Fruit fly (Drosophila melanogaster) whole organism, pupa: ENCODE data around the gene CG32032.

Experiments used
- CG10348 ChIP-seq: fragments of 200-800 bp; sonication (Bioruptor generic); IDR thresholded peaks from 2 replicates; pipeline ENCODE4 v1.3.6; 2022; ENCODE audit warnings: missing biosample characterization, missing genetic modification characterization
- CG12605 ChIP-seq: fragments of 200-800 bp; sonication (Bioruptor generic); IDR thresholded peaks from 2 replicates; pipeline ENCODE4 v1.3.6; 2022; ENCODE audit warnings: missing biosample characterization, missing genetic modification characterization
- CG13204 ChIP-seq: fragments of 200-800 bp; sonication (Bioruptor generic); optimal IDR thresholded peaks from 2 replicates; lab custom pipeline; 2018; ENCODE audit warnings: missing biosample characterization, mild to moderate bottlenecking, missing genetic modification characterization, moderate library complexity
- CG14655 ChIP-seq: fragments of 200-800 bp; sonication (Bioruptor generic); optimal IDR thresholded peaks from 3 replicates; lab custom pipeline; 2017; ENCODE audit warnings: mild to moderate bottlenecking, missing biosample characterization, missing genetic modification reagents, missing genetic modification characterization
- CG15710 ChIP-seq: fragments of 200-800 bp; sonication (Bioruptor generic); optimal IDR thresholded peaks from 2 replicates; lab custom pipeline; 2018; ENCODE audit warnings: missing biosample characterization, mild to moderate bottlenecking, missing genetic modification characterization, moderate library complexity
- CG17806 ChIP-seq: fragments of 200-800 bp; sonication (Bioruptor generic); optimal IDR thresholded peaks from 2 replicates; lab custom pipeline; 2018; ENCODE audit warnings: missing biosample characterization, mild to moderate bottlenecking, missing genetic modification characterization, moderate library complexity
- CG32121 ChIP-seq: fragments of 200-800 bp; sonication (Bioruptor generic); IDR thresholded peaks from 2 replicates; pipeline ENCODE4 v1.3.6; 2022; ENCODE audit warnings: missing biosample characterization, missing genetic modification characterization
- CG4496 ChIP-seq: fragments of 200-800 bp; sonication (Bioruptor generic); IDR thresholded peaks from 3 replicates; pipeline ENCODE4 v1.3.6; 2022; ENCODE audit warnings: missing biosample characterization, missing genetic modification characterization
- CG8159 ChIP-seq: fragments of 200-800 bp; sonication (Bioruptor generic); optimal IDR thresholded peaks from 3 replicates; lab custom pipeline; 2018; ENCODE audit warnings: missing biosample characterization, mild to moderate bottlenecking, missing genetic modification characterization, moderate library complexity
- CG8301 ChIP-seq: fragments of 200-800 bp; sonication (Bioruptor generic); optimal IDR thresholded peaks from 2 replicates; lab custom pipeline; 2018; ENCODE audit warnings: missing biosample characterization, mild to moderate bottlenecking, missing genetic modification characterization
- D1 ChIP-seq: fragments of 200-800 bp; sonication (Bioruptor generic); optimal IDR thresholded peaks from 2 replicates; lab custom pipeline; 2018; ENCODE audit warnings: missing biosample characterization, mild to moderate bottlenecking, missing genetic modification characterization, moderate library complexity
- EcR ChIP-seq: fragments of 200-800 bp; sonication (Bioruptor generic); optimal IDR thresholded peaks from 3 replicates; lab custom pipeline; 2019; ENCODE audit warnings: missing biosample characterization, missing genetic modification characterization, mild to moderate bottlenecking, moderate library complexity, missing genetic modification reagents
- Ets98B ChIP-seq: fragments of 200-800 bp; sonication (Bioruptor generic); IDR thresholded peaks from 2 replicates; pipeline ENCODE4 v1.3.6; 2022; ENCODE audit warnings: missing biosample characterization, missing genetic modification characterization
- Pif1A ChIP-seq: fragments of 200-800 bp; sonication (Bioruptor generic); optimal IDR thresholded peaks from 3 replicates; lab custom pipeline; 2016; ENCODE audit warnings: missing biosample characterization, missing genetic modification characterization
- Pif1B ChIP-seq: fragments of 200-800 bp; sonication (Bioruptor generic); optimal IDR thresholded peaks from 3 replicates; lab custom pipeline; 2016; ENCODE audit warnings: missing biosample characterization, missing genetic modification characterization
- Snoo ChIP-seq: fragments of 200-800 bp; sonication (Bioruptor generic); optimal IDR thresholded peaks from 3 replicates; lab custom pipeline; 2017; ENCODE audit warnings: missing biosample characterization, mild to moderate bottlenecking, missing genetic modification characterization, inconsistent platforms
- fd96Ca ChIP-seq: fragments of 200-800 bp; sonication (Bioruptor generic); IDR thresholded peaks from 3 replicates; pipeline ENCODE4 v1.3.6; 2022; ENCODE audit warnings: missing biosample characterization, missing genetic modification characterization
- rn ChIP-seq: fragments of 200-800 bp; sonication (Bioruptor generic); IDR thresholded peaks from 2 replicates; pipeline ENCODE4 v1.3.6; 2022; ENCODE audit warnings: missing biosample characterization, missing genetic modification characterization

Gene CG32032

DNA sequence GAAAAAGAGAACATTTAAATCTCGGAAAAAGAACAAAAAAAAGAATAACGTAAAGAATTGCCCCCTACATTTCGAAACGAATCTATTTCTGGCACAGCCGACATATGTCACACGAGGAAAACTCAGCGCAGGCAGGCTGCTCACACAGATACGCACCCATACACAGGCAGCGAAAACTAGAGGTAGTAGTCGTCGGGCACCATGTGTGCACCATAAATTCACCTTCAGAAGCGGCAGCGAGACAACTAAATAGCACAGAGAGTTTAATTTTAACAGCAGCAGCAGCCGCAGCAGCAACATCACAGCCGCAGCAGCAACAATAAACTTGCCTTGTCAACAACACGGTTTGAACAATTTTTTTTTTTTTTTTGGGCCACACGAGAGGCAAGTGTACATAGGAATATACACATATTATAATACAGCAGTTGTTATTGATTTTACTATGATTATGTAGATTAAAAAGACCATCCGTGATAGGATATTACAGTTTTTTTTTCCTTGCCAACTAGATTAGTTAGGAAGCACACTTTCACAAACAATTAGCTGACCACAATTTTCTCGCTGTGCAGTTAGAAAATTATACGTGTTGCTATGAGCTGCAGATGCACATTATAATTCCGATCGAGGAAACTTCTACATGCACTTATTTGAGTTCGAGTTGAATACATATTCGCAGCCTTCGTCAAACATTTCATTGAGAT lies 20.9 kb downstream of the CG32032 start:
- TF ChIP-seq CG12605 (GFP tag; lab: Robert Waterston, UW) (no peak), CG14655 (GFP tag; lab: Kevin White, UChicago) (no peak), CG13204 (GFP tag; lab: Kevin White, UChicago) (no peak), Pif1A (GFP tag; lab: Kevin White, UChicago) (peak; percentile 23), D1 (no peak)

DNA sequence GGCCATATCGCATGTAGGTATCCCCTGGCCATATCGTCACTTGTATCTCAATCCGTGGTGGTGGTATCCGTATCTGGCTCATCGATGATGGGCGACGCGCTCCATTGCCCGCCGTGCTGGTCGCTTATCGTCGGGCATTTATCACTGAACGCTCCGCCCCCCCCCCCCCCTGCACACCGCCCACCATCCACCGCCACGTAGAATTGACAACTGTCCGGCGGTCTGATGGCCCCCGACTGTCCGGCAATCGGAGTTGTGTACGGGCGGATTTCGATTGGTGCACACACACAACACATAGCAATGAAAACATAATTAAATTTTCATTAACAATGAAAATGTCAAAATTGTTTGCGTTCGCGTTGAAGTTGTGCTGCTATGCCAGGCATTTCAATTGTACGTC lies 21.6 kb downstream of the CG32032 start:
- TF ChIP-seq CG17806 (tag; lab: Kevin White, UChicago) (no peak), rn (GFP tag; lab: Robert Waterston, UW) (no peak)

DNA sequence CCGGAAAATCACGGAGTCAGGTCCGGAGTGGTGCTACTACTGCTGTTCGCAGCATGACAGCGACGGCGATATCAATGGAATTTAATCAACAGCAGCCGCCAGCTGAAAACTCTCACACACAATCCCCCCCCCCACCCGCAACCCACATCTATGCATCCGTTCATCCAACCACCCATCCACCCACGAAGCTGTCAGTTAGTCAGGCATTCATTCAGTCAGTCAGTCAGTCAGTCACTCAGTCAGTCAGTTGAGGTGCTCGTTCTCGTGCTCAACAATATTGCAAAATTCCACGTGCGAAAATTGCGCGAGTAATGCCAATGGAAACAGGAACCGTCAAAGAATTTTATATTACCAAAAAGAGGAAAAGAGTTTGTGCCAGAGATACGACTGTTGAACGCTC lies 22.8 kb downstream of the CG32032 start:
- no peak for TF ChIP-seq EcR

DNA sequence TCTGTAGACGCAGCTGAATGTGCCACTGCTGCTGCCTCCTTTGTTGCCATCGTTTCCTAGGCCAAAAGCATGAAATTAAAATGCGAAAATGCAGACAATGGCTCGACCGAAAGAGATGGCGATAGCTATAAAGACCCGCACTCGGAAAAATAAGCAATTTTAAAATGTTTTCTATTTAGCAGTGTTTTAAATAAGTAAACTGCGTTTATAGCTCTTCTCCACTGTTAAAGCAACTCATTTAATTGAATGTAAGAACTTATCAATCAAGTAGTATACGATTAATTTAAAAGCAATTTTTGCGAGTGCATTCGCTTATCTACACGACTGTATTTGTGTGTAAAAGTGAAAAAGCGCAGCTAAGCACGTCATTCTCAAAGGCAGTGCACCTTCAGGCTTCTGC lies 26.7 kb downstream of the CG32032 start:
- TF ChIP-seq CG8159 (tag; lab: Kevin White, UChicago) (no peak), CG32121 (GFP tag; lab: Robert Waterston, UW) (peak; percentile 51; the same call in 1 of the 2 replicates), Ets98B (GFP tag; lab: Robert Waterston, UW) (peak; percentile 11; the same call in 1 of the 2 replicates), fd96Ca (GFP tag; lab: Robert Waterston, UW) (0 out of 3 replicates have a peak, but pooled peaks have one; percentile 6)

DNA sequence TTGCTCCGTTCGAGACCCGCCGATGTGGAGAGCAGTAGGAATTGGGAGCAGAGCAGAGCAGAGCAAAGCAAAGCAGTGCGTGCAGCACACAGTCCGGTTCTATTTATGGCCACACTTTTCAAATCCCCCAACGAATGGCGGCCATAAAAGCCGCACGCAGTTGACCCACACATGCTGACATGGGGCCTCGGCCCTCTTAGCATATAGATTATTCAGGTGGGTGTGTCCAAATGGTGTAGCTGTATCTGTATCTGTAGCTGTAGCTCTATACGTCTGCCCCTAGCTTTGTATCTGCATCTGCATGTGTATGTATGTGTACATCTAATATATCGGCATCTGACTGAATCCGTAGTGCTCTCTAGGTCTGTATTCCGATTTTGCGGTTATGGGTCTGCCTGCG lies 28.4 kb downstream of the CG32032 start:
- no peak for TF ChIP-seq CG8301 (tag; lab: Kevin White, UChicago)
- TF ChIP-seq CG10348 (GFP tag; lab: Robert Waterston, UW): no peak
- TF ChIP-seq fd96Ca (GFP tag; lab: Robert Waterston, UW): no peak
- TF ChIP-seq Snoo (tag; lab: Kevin White, UChicago): no peak
- TF ChIP-seq D1: no peak
- TF ChIP-seq, all 21 proteins: peak for 0

DNA sequence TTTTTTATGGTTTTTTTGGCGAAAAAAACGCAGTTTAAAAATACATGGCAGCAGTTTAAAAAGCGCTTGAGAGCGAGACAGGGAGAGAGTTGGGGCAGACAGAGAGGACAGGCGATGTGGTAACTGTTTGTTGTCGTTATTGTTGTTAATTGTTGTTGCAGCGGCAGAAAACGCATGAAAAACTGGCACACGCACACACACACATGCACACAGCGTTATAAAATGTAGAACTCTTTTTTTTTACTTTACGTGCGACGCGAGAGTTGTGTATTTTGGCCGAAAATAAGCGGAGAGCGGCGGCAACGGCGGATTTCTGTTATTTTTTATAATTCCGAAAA lies 32.0 kb downstream of the CG32032 start:
- no peak for TF ChIP-seq Pif1A (GFP tag; lab: Kevin White, UChicago)
- TF ChIP-seq Ets98B (GFP tag; lab: Robert Waterston, UW): peak; percentile 25; the same call in 1 of the 2 replicates
- no peak for TF ChIP-seq Snoo (tag; lab: Kevin White, UChicago)

DNA sequence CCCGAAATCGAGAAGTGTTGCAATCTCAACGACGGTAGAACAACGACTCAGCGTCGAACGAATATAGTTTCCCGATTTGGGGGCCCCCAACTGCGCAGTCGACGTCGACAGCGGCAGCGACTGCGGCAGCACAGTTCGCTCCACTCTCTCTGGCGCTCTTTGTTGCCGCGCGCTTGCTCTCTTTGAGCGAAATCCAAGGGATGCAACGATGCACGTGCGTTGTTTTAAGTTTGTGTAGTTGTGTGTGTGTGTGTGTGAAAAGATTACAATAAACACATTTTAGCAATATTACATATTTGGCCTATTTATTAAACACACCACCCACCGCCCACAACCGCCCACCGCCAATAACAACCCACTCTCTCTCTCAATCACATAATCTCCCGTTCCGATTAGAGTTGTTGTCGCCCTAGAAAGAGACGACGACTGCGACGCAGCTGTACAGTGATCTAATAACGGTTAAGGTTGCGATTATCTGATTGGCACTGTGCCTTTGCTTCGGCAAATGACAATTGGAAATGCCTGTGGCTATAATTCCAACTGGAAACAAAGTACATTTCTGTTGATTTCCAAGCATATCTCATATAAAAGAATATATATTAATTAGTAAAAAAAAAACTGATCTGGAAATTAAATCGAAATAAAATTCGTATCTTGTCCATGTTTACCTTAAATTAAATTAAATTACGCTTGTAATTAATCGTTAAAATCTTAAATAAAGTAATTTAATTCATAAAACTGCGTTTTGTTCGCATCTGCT lies 32.6 kb downstream of the CG32032 start:
- TF ChIP-seq CG4496 (0 out of 3 replicates have a peak, but pooled peaks have one; percentile 10), rn (GFP tag; lab: Robert Waterston, UW) (no peak), fd96Ca (GFP tag; lab: Robert Waterston, UW) (peak; percentile 53), Ets98B (GFP tag; lab: Robert Waterston, UW) (peak; percentile 30; the same call in 1 of the 2 replicates)

DNA sequence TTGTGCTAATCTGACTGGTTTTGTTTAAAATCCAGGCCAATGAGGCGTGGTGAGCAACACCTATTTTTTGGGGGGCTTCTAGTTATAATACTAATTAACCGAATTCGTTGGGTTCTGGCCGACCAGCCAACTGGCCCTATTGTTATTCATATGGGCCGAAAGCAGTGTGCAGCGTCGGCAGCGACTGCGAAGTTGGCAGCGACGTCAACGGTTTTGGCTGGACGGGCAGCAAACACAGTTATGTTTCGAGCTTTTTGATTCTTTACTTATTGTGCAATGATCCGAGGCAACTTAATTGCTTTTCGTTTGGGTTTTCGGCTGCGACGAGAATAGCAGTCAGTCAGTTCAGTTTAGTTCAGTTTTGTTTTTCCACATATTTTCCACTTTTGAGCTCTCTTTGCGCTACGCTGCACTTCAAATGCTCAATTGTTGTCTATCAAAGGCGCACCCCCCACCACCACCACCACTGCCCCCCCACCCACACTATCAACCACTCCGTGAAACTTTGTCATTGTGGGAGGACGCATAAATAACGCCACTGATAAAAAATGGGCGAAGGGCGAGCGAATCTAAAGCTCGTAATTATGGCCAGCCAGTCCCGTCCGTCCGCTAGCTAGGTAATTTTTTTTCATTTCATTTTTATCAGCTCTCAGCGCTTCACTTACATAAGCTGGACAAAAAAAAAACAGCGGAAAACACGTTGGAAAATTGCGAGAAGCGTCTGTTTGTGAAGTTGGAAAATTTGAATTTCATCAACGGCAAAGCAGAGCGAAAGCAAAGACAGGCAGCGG lies 33.4 kb downstream of the CG32032 start:
- no peak for TF ChIP-seq CG15710
- no peak for TF ChIP-seq Snoo (tag; lab: Kevin White, UChicago)
- no peak for TF ChIP-seq CG12605 (GFP tag; lab: Robert Waterston, UW)
- no peak for TF ChIP-seq CG8301 (tag; lab: Kevin White, UChicago)
- no peak for TF ChIP-seq EcR
- TF ChIP-seq Ets98B (GFP tag; lab: Robert Waterston, UW): no peak
- TF ChIP-seq Pif1B: no peak
- TF ChIP-seq CG32121 (GFP tag; lab: Robert Waterston, UW): no peak
